Fruit fly (Drosophila melanogaster) whole organism, embryonic: ENCODE data around the gene RhoGEF4.

Experiments used
- ATbp ChIP-seq: fragments of 200-800 bp; sonication (Bioruptor generic); optimal IDR thresholded peaks from 2 replicates; lab custom pipeline; 2017; ENCODE audit warnings: missing biosample characterization, mild to moderate bottlenecking, missing genetic modification characterization, missing genetic modification reagents
- C15 ChIP-seq: fragments of 200-800 bp; sonication (Bioruptor generic); IDR thresholded peaks from 3 replicates; pipeline ENCODE4 v1.3.6; 2022; ENCODE audit warnings: missing biosample characterization, missing genetic modification characterization
- CG11696 ChIP-seq: fragments of 200-800 bp; sonication (Bioruptor generic); IDR thresholded peaks from 2 replicates; pipeline ENCODE4 v1.3.6; 2022; ENCODE audit warnings: missing biosample characterization, missing genetic modification characterization
- CG12236 ChIP-seq: fragments of 200-800 bp; sonication (Bioruptor generic); optimal IDR thresholded peaks from 2 replicates; lab custom pipeline; 2016; ENCODE audit warnings: missing biosample characterization, missing genetic modification characterization
- CG12769 ChIP-seq: fragments of 200-800 bp; sonication (Bioruptor generic); optimal IDR thresholded peaks from 2 replicates; lab custom pipeline; 2019; ENCODE audit warnings: missing biosample characterization, mild to moderate bottlenecking, missing genetic modification characterization, moderate library complexity
- CG12942 ChIP-seq: fragments of 200-800 bp; sonication (Bioruptor generic); optimal IDR thresholded peaks from 3 replicates; lab custom pipeline; 2016; ENCODE audit warnings: missing biosample characterization, missing genetic modification characterization
- CG15011 ChIP-seq: fragments of 200-800 bp; sonication (Bioruptor generic); optimal IDR thresholded peaks from 3 replicates; lab custom pipeline; 2018; ENCODE audit warnings: missing biosample characterization, mild to moderate bottlenecking, missing genetic modification characterization
- CG17612 ChIP-seq: fragments of 200-800 bp; sonication (Bioruptor generic); IDR thresholded peaks from 2 replicates; pipeline ENCODE4 v1.3.6; 2022; ENCODE audit warnings: missing biosample characterization, missing genetic modification characterization
- CG18011 ChIP-seq: fragments of 200-800 bp; sonication (Bioruptor generic); optimal IDR thresholded peaks from 2 replicates; lab custom pipeline; 2017; ENCODE audit warnings: missing biosample characterization, missing genetic modification characterization, mild to moderate bottlenecking, moderate library complexity, missing genotype
- CG1832 ChIP-seq: fragments of 200-800 bp; sonication (Bioruptor generic); optimal IDR thresholded peaks from 2 replicates; lab custom pipeline; 2017; ENCODE audit warnings: missing biosample characterization, mild to moderate bottlenecking, missing genetic modification characterization, inconsistent platforms
- CG18619 ChIP-seq: fragments of 200-800 bp; sonication (Bioruptor generic); optimal IDR thresholded peaks from 3 replicates; lab custom pipeline; 2017; ENCODE audit warnings: missing biosample characterization, mild to moderate bottlenecking, missing genetic modification characterization
- CG2120 ChIP-seq: fragments of 200-800 bp; sonication (Bioruptor generic); optimal IDR thresholded peaks from 3 replicates; lab custom pipeline; 2016; ENCODE audit warnings: missing biosample characterization, missing genetic modification characterization
- CG2875 ChIP-seq: fragments of 200-800 bp; sonication (Bioruptor generic); optimal IDR thresholded peaks from 2 replicates; lab custom pipeline; 2017; ENCODE audit warnings: missing biosample characterization, mild to moderate bottlenecking, missing genetic modification characterization, missing genetic modification reagents
- CG31388 ChIP-seq: fragments of 200-800 bp; sonication (Bioruptor generic); optimal IDR thresholded peaks from 2 replicates; lab custom pipeline; 2016; ENCODE audit warnings: missing biosample characterization, missing genetic modification characterization
- CG3163 ChIP-seq: fragments of 200-800 bp; sonication (Bioruptor generic); optimal IDR thresholded peaks from 3 replicates; lab custom pipeline; 2016; ENCODE audit warnings: missing biosample characterization, missing genetic modification characterization
- CG42726 ChIP-seq: fragments of 200-800 bp; sonication (Bioruptor generic); IDR thresholded peaks from 2 replicates; pipeline ENCODE4 v1.3.6; 2022; ENCODE audit warnings: missing biosample characterization, missing genetic modification characterization; ENCODE audit not compliant: partially characterized antibody
- CG4424 ChIP-seq: fragments of 200-800 bp; sonication (Bioruptor generic); optimal IDR thresholded peaks from 3 replicates; lab custom pipeline; 2016; ENCODE audit warnings: missing biosample characterization, missing genetic modification characterization
- CG6272 ChIP-seq: fragments of 200-800 bp; sonication (Bioruptor generic); IDR thresholded peaks from 2 replicates; pipeline ENCODE4 v1.3.6; 2022; ENCODE audit warnings: missing biosample characterization, missing genetic modification characterization
- CG9876 ChIP-seq: fragments of 200-800 bp; sonication (Bioruptor generic); optimal IDR thresholded peaks from 2 replicates; lab custom pipeline; 2016; ENCODE audit warnings: missing biosample characterization, missing genetic modification characterization
- Chrac-16 ChIP-seq: fragments of 200-800 bp; sonication (Bioruptor generic); optimal IDR thresholded peaks from 3 replicates; lab custom pipeline; 2016; ENCODE audit warnings: missing biosample characterization, missing genetic modification characterization
- D19A ChIP-seq: fragments of 200-800 bp; optimal IDR thresholded peaks from 3 replicates; lab custom pipeline; 2019; ENCODE audit warnings: missing biosample characterization, mild to moderate bottlenecking, missing genetic modification characterization, moderate library complexity
- Dad ChIP-seq: fragments of 200-800 bp; sonication (Bioruptor generic); optimal IDR thresholded peaks from 3 replicates; lab custom pipeline; 2016; ENCODE audit warnings: missing biosample characterization, missing genetic modification characterization
- Dll ChIP-seq: fragments of 200-800 bp; sonication (Bioruptor generic); IDR thresholded peaks from 4 replicates; pipeline ENCODE4 v1.3.6; 2022; ENCODE audit warnings: missing biosample characterization, missing genetic modification characterization; ENCODE audit not compliant: partially characterized antibody
- Doc3 ChIP-seq: fragments of 200-800 bp; sonication (Bioruptor generic); IDR thresholded peaks from 3 replicates; pipeline ENCODE4 v1.3.6; 2022; ENCODE audit warnings: missing biosample characterization, missing genetic modification characterization; ENCODE audit not compliant: partially characterized antibody
- Eip74EF ChIP-seq, 2 experiments: fragments of 200-800 bp in 1 of 2; fragments of >200 bp in 1 of 2; sonication (Bioruptor generic) in 1 of 2; optimal IDR thresholded peaks; 2 replicates each; lab custom pipeline; 2017 to 2019; ENCODE audit warnings: missing biosample characterization in 2 of 2, missing genetic modification characterization in 2 of 2, mild to moderate bottlenecking in 1 of 2, moderate library complexity in 1 of 2
- HmgD ChIP-seq: fragments of 200-800 bp; sonication (Bioruptor generic); optimal IDR thresholded peaks from 3 replicates; lab custom pipeline; 2016; ENCODE audit warnings: missing biosample characterization, missing genetic modification characterization
- HmgZ ChIP-seq: fragments of 200-800 bp; sonication (Bioruptor generic); optimal IDR thresholded peaks from 2 replicates; lab custom pipeline; 2018; ENCODE audit warnings: missing biosample characterization, mild to moderate bottlenecking, missing genetic modification characterization
- Myb ChIP-seq: fragments of 200-800 bp; sonication (Bioruptor generic); optimal IDR thresholded peaks from 2 replicates; lab custom pipeline; 2016; ENCODE audit warnings: missing biosample characterization, missing genetic modification characterization
- Six4 ChIP-seq: fragments of 200-800 bp; sonication (Bioruptor generic); optimal IDR thresholded peaks from 2 replicates; lab custom pipeline; 2016; ENCODE audit warnings: missing biosample characterization, missing genetic modification characterization
- Ssrp ChIP-seq: fragments of 200-800 bp; sonication (Bioruptor generic); optimal IDR thresholded peaks from 2 replicates; lab custom pipeline; 2018; ENCODE audit warnings: missing biosample characterization, mild to moderate bottlenecking, missing genetic modification characterization, moderate library complexity
- Trl ChIP-seq, 3 experiments: fragments of >200 bp in 2 of 3; fragments of 200-800 bp in 1 of 3; sonication (Bioruptor generic) in 1 of 3; optimal IDR thresholded peaks; 2 replicates in 1 of 3; 3 replicates in 2 of 3; lab custom pipeline; 2016 to 2017; ENCODE audit warnings: missing biosample characterization in 1 of 3, missing genetic modification characterization in 1 of 3
- Usf ChIP-seq: fragments of 200-800 bp; sonication (Bioruptor generic); optimal IDR thresholded peaks from 2 replicates; lab custom pipeline; 2017; ENCODE audit warnings: missing genotype, missing biosample characterization, missing genetic modification characterization
- ash1 ChIP-seq: fragments of 200-800 bp; sonication (Bioruptor generic); optimal IDR thresholded peaks from 2 replicates; lab custom pipeline; 2018; ENCODE audit warnings: missing biosample characterization, mild to moderate bottlenecking, missing genetic modification characterization
- bab2 ChIP-seq: fragments of 200-800 bp; sonication (Bioruptor generic); optimal IDR thresholded peaks from 2 replicates; lab custom pipeline; 2016; ENCODE audit warnings: missing biosample characterization, missing genetic modification characterization
- exex ChIP-seq: fragments of 200-800 bp; sonication (Bioruptor generic); optimal IDR thresholded peaks from 4 replicates; lab custom pipeline; 2018; ENCODE audit warnings: missing biosample characterization, mild to moderate bottlenecking, missing genetic modification characterization, moderate library complexity
- fd3F ChIP-seq: fragments of 200-800 bp; sonication (Bioruptor generic); optimal IDR thresholded peaks from 2 replicates; lab custom pipeline; 2018; ENCODE audit warnings: missing biosample characterization, mild to moderate bottlenecking, missing genetic modification characterization, moderate library complexity
- ftz-f1 ChIP-seq: fragments of 200-800 bp; sonication (Bioruptor generic); optimal IDR thresholded peaks from 2 replicates; lab custom pipeline; 2016; ENCODE audit warnings: missing biosample characterization, missing genetic modification characterization
- gsb ChIP-seq: fragments of 200-800 bp; sonication (Bioruptor generic); IDR thresholded peaks from 2 replicates; pipeline ENCODE4 v1.3.6; 2022; ENCODE audit warnings: missing biosample characterization, missing genetic modification characterization
- kay ChIP-seq: fragments of 200-800 bp; sonication (Bioruptor generic); optimal IDR thresholded peaks from 2 replicates; lab custom pipeline; 2016; ENCODE audit warnings: missing biosample characterization, missing genetic modification characterization
- lbe ChIP-seq: fragments of 200-800 bp; sonication (Bioruptor generic); optimal IDR thresholded peaks from 2 replicates; lab custom pipeline; 2016; ENCODE audit warnings: missing biosample characterization, mild to moderate bottlenecking, missing genetic modification characterization
- onecut ChIP-seq: fragments of 200-800 bp; sonication (Bioruptor generic); IDR thresholded peaks from 2 replicates; pipeline ENCODE4 v1.3.6; 2022; ENCODE audit warnings: missing biosample characterization, missing genetic modification characterization
- row ChIP-seq: fragments of 200-800 bp; sonication (Bioruptor generic); IDR thresholded peaks from 3 replicates; pipeline ENCODE4 v1.3.6; 2022; ENCODE audit warnings: missing biosample characterization, missing genetic modification characterization
- sisA ChIP-seq: fragments of 200-800 bp; sonication (Bioruptor generic); IDR thresholded peaks from 2 replicates; pipeline ENCODE4 v1.3.6; 2022; ENCODE audit warnings: missing biosample characterization, missing genetic modification characterization
- slbo ChIP-seq: fragments of 200-800 bp; sonication (Bioruptor generic); IDR thresholded peaks from 2 replicates; pipeline ENCODE4 v1.3.6; 2022; ENCODE audit warnings: missing biosample characterization, missing genetic modification characterization
- slou ChIP-seq: fragments of 200-800 bp; sonication (Bioruptor generic); optimal IDR thresholded peaks from 3 replicates; lab custom pipeline; 2016; ENCODE audit warnings: missing biosample characterization, missing genetic modification characterization
- trh ChIP-seq: fragments of 200-800 bp; sonication (Bioruptor generic); optimal IDR thresholded peaks from 2 replicates; lab custom pipeline; 2016; ENCODE audit warnings: missing biosample characterization, missing genetic modification characterization
- vvl ChIP-seq: fragments of 200-800 bp; sonication (Bioruptor generic); IDR thresholded peaks from 2 replicates; pipeline ENCODE4 v1.3.6; 2022; ENCODE audit warnings: missing biosample characterization, missing genetic modification characterization
- wor ChIP-seq: fragments of 200-800 bp; sonication (Bioruptor generic); IDR thresholded peaks from 2 replicates; pipeline ENCODE4 v1.3.6; 2022; ENCODE audit warnings: missing biosample characterization, missing genetic modification characterization
- yki ChIP-seq: fragments of >200 bp; optimal IDR thresholded peaks from 3 replicates; lab custom pipeline; 2018

Gene RhoGEF4

DNA sequence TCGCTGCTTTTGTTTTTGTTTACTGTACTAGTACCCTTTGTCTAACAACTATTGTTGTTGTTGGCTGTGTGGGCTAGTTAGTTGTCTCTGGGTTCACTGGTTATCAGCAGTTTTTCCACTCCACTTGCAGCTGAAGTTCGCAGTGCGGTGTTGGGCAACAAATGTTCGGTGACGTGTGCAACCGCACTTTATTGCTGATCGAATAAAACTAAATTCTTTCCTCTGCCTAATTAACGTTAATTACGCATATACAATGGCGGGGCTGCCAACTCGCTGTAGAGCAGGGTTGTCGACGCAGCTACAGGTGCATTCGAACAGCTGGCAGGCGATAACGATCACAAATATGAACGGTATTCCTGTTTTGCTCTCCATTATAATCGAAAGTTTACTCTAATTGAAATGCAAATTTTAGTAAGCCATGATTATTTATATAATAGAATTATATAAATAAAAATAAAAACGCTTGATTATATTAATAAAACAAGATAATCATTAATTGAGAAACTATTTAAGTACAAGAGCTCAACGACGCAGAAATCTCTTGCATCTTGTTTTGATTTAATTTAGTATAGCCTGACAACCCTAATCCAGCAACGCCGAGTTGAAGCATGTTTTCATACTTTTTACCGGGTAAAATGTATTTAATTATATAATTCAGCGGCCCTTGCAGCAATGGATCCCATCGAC, 5.5 kb upstream of the RhoGEF4 start, which contains the start of the genes mrva, CG42307 and mus312 (continued):
- TF ChIP-seq fd3F (GFP tag; lab: Kevin White, UChicago): peak; percentile 93
- 0 out of 2 replicates have a peak, but pooled peaks have one; percentile 12 for TF ChIP-seq gsb (GFP tag; lab: Robert Waterston, UW)
- TF ChIP-seq Eip74EF (GFP tag; optimal IDR thresholded peaks at IDR 0.05; lab: Kevin White, UChicago): peak in 1 of 2 experiments; percentile 64
- peak; percentile 73 for TF ChIP-seq HmgZ
- TF ChIP-seq CG18619 (GFP tag; lab: Kevin White, UChicago): peak; percentile 86
- peak; percentile 68 for TF ChIP-seq lbe
- TF ChIP-seq trh (GFP tag; lab: Kevin White, UChicago): peak; percentile 32
- TF ChIP-seq row (GFP tag; lab: Robert Waterston, UW): peak; percentile 96
- no peak for TF ChIP-seq CG17612
- TF ChIP-seq onecut (GFP tag; lab: Robert Waterston, UW): peak; percentile 48
- no peak for TF ChIP-seq CG1832
- peak; percentile 52; the same call in 1 of the 2 replicates for TF ChIP-seq CG11696 (GFP tag; lab: Robert Waterston, UW)
- no peak for TF ChIP-seq HmgD (GFP tag; lab: Kevin White, UChicago)
- peak; percentile 81 for TF ChIP-seq kay
- TF ChIP-seq Usf (GFP tag; lab: Kevin White, UChicago): peak; percentile 73
- TF ChIP-seq Six4 (GFP tag; lab: Kevin White, UChicago): peak; percentile 77
- peak; percentile 84 for TF ChIP-seq CG12942 (GFP tag; lab: Kevin White, UChicago)
- TF ChIP-seq Trl (optimal IDR thresholded peaks at IDR 0.05; lab: Kevin White, UChicago): no peak
- TF ChIP-seq Trl (GFP tag; optimal IDR thresholded peaks at IDR 0.05; lab: Kevin White, UChicago): peak; percentile 42
- no peak for TF ChIP-seq CG12236 (GFP tag; lab: Kevin White, UChicago)
- TF ChIP-seq Chrac-16 (GFP tag; lab: Kevin White, UChicago): peak; percentile 78
- peak; percentile 52 for TF ChIP-seq CG2875 (GFP tag; lab: Kevin White, UChicago)
- peak; percentile 91 for TF ChIP-seq slbo (GFP tag; lab: Robert Waterston, UW)
- 0 out of 2 replicates have a peak, but pooled peaks have one; percentile 29 for TF ChIP-seq CG42726 (GFP tag; lab: Robert Waterston, UW)
- TF ChIP-seq slou (GFP tag; lab: Kevin White, UChicago): peak; percentile 54
- TF ChIP-seq C15 (GFP tag; lab: Robert Waterston, UW): 0 out of 3 replicates have a peak, but pooled peaks have one; percentile 66
- no peak for TF ChIP-seq ftz-f1 (GFP tag; lab: Kevin White, UChicago)
- TF ChIP-seq wor (GFP tag; lab: Robert Waterston, UW): peak; percentile 76
- peak; percentile 41 for TF ChIP-seq bab2
- no peak for TF ChIP-seq CG3163
- no peak for TF ChIP-seq CG12769 (tag; lab: Kevin White, UChicago)
- peak; percentile 92 for TF ChIP-seq vvl (GFP tag; lab: Robert Waterston, UW)
- TF ChIP-seq CG31388 (GFP tag; lab: Kevin White, UChicago): peak; percentile 69
- TF ChIP-seq sisA: peak; percentile 74
- no peak for TF ChIP-seq ash1 (GFP tag; lab: Kevin White, UChicago)
- TF ChIP-seq Ssrp (tag; lab: Kevin White, UChicago): peak; percentile 93
- TF ChIP-seq Dll (GFP tag; lab: Robert Waterston, UW): peak; percentile 60; the same call in 3 of the 4 replicates
- TF ChIP-seq CG9876 (GFP tag; lab: Kevin White, UChicago): peak; percentile 5
- no peak for TF ChIP-seq yki
- no peak for TF ChIP-seq ATbp (GFP tag; lab: Kevin White, UChicago)
- peak; percentile 80 for TF ChIP-seq CG4424 (GFP tag; lab: Kevin White, UChicago)
- peak; percentile 57 for TF ChIP-seq CG18011 (GFP tag; lab: Kevin White, UChicago)
- TF ChIP-seq CG2120: peak; percentile 75
- peak; percentile 93 for TF ChIP-seq exex
- TF ChIP-seq CG15011 (GFP tag; lab: Kevin White, UChicago): no peak
- TF ChIP-seq D19A (tag; lab: Kevin White, UChicago): peak; percentile 88
- peak; percentile 17 for TF ChIP-seq Dad (GFP tag; lab: Kevin White, UChicago)
- 0 out of 2 replicates have a peak, but pooled peaks have one; percentile 64 for TF ChIP-seq CG6272 (GFP tag; lab: Robert Waterston, UW)
- TF ChIP-seq Doc3 (GFP tag; lab: Robert Waterston, UW): no peak
- TF ChIP-seq Myb (GFP tag; lab: Kevin White, UChicago): peak; percentile 1
